Worm (Caenorhabditis elegans) whole organism, dauer: Measurements from ENCODE around the gene F36H9.10.
"Not testable (repeated sequence)": the region's sequence is repeated elsewhere in the genome, so short reads cannot be mapped to it uniquely, and the experiment has no call there.

Source experiments
- unc-62 ChIP-seq: sonication (generic microtip); optimal IDR thresholded peaks from 2 replicates; lab custom pipeline; 2017; ENCODE audit warnings: missing biosample characterization, missing genetic modification reagents, missing genetic modification characterization

The F36H9.10 gene

DNA sequence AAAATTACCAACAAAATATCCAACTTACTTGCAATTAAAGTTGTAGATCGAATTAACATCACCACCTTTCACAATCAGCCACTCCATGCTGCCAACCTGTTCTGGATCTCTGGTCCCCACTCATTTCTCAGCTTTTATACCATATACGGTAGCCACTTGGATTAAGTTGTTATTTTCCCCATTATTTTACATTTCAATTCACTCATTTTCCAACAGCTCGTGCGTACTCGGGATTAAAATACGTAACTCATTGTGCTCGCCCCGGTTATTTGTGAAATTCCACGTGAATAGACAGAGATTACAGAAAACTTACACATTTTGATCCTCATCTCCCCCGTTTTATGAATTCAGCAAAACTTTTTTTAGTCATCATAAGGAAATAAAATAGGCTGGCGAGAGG, 5.0 kb downstream of the F36H9.10 start, which contains the start of gene srt-41:
srt-41 (minus strand) TSS at position 101 of the 400 bp plus-strand sequence.
- no peak for TF ChIP-seq unc-62 (GFP tag; lab: Kevin White, UChicago)

DNA sequence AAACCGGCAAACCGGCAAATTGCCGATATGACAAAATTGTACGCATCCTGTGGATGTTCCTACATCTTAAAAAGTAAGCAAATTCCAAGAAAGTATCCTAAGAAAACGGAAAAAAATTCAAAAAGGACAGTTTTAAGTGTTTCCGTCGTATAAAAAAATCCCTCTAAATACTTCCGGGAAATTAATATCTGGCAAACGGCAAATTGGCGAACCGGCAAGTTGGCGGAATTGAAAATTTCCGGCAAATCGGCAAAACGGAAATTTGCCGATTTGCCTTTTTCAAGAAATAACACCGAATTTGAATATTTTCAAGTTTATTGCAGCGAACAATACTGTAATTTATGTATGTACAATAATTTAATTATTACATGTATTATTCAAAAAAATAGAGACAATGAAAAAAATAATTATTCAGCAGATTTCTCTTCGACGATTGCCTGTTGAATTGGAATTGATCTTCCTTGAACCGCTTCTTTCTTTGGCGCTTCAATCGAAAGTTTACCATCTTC, 6.1 kb downstream of the F36H9.10 start:
- TF ChIP-seq unc-62 (GFP tag; lab: Kevin White, UChicago) = no peak

DNA sequence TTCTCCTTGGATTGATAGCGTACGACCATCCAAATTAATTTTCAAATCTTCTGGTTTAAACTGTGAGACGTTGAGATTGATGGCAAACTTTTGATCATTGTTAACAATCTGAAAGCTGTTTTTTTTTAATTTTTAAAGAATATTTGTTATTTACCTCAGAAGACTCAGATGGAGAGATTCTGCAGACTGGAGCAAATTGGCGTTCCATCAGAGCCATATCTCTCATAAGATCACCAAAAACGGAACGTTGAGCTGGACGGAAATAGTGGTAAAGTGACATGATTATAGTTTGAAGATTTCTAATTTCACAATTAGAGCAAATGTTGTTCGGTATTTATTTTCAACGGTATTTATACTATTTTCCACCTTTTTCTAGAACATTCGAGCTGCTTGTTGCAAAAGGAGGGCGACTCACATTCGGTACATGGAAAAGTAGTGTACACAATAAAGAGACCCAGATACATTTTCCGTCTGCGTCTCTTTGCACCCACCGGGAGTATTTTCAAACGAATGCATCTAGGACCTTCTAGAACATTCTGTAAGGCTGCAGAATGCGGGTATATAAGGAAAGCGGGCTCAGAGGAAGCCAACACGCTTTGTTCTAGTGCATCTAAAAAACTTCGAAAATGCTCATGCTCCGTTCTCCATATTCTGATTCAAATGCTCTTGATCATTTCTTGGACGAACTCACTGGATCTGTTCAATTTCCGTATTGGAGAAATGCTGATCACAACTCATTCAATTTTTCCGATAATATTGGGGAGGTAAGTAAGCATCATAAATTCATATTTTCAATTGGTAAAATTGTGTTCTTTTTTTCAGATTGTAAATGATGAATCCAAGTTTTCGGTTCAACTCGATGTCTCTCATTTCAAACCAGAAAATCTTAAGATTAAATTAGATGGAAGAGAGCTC, 6.9 kb downstream of the F36H9.10 start, which contains the start of the genes hsp-16.2 and hsp-16.41:
hsp-16.2 (minus strand) TSS at position 313 of the 915 bp plus-strand sequence.
hsp-16.41 (plus strand) TSS at position 534 of the 915 bp plus-strand sequence.
- TF ChIP-seq unc-62 (GFP tag; lab: Kevin White, UChicago) = no peak

DNA sequence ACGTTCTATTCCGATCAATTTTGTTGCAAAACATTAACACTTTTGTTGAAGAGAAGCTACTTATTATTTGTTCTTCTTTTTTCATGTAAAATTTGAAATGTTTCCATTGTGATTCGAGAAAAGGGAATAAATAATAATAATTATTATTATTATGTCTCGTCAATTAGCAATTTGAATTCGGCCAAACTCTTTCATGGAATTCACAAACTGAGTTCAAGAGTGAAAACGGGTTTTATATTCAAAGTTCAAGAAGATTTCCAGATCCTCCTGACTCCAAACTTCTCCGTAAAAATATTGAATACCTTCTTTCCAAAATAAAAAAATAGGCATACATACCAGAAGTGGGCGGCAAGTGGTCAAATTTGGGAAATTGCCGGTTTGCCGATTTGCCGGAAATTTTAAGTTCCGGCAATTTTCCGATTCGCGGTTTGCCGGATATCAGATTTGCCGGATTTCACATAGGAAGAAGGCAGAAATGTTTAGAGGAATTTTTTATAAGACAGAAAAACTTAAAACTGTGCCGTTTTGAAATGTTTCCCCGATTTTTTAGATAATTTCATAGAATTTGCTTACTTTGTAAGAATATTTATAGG, 7.8 kb downstream of the F36H9.10 start:
- no peak for TF ChIP-seq unc-62 (GFP tag; lab: Kevin White, UChicago)

DNA sequence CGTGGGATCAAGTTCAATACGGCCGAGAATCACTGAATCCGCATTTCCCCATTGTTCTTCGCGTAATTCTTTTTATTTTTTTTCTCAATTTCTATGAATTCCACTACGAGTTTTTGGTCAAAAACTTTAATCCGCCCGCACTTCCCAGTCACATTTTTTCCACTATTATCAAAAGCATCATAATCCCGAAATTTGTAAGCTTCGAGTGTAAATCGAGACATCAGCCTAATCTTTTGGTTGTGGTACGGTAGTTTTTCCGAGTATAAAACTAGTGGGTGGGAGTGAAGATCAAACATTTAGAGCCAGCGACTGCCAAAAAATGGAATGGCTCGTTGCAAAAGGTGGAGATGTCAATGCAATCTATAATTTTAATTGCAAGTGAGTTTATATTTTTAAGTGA, 9.2 kb downstream of the F36H9.10 start, which contains the start of gene srt-42:
srt-42 (plus strand) TSS at position 301 of the 400 bp plus-strand sequence.
- TF ChIP-seq unc-62 (GFP tag; lab: Kevin White, UChicago) = no peak

DNA sequence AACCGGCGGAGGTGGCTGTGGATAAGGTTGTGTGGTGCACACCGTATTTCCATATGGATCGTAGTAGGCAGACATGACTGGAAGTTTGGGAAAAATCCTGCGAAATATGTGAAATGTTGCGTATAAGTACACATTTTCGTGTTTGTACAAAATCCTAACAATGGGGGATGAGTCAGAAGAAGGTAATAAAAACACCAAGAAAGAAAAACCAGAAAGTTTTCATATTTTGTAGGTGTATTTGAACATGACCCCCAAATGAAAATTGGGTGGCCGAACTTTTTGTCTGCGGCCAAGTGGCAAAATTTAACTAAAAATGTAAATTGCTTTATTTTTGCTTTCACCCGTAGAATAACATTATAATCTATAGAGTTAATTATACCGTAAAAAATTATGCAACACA, 13.0 kb downstream of the F36H9.10 start, which contains the start of gene Y46H3A.4:
Y46H3A.4 (minus strand) TSS at position 101 of the 400 bp plus-strand sequence.
- TF ChIP-seq unc-62 (GFP tag; lab: Kevin White, UChicago) = no peak

DNA sequence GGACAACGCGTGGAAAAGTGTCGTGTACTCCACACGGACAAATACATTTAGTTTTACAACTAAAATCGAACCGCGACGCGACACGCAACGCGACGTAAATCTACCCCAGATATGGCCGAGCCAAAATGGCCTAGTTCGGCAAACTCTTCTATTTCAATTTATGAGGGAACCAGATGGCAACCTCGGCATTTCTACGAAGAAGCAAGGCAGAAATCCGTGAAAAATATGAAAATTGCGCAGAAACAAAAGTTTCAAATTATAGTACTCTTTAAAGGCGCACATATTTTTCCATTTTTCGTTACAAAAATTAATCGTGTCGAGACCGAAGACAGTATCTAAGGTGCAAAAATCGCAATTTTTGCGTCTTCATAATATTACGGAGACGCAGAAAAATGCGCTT, 16.8 kb downstream of the F36H9.10 start, which contains the start of gene Y46H3A.5:
Y46H3A.5 (minus strand) TSS at position 101 of the 400 bp plus-strand sequence.
- not testable (repeated sequence) for TF ChIP-seq unc-62 (GFP tag; lab: Kevin White, UChicago)

DNA sequence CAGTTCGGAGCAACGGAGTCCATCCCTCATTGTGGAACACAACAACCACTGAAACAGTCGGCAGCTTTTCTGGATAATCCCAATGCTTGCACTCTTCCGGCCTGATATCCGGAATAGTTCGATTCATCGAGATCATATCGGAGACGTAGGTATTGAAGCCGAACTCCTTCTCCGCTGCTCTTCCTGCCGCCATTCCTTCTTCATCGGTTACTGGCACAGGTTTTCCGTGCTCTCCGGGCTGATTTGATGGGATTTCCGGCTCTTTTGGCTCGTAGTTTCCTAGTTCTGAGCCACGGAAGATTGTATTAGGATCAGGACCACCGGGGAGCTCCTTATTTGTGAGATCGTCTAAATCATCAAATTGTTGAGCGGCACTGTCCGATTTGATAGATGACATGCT, 22.0 kb downstream of the F36H9.10 start:
- TF ChIP-seq unc-62 (GFP tag; lab: Kevin White, UChicago) = no peak

DNA sequence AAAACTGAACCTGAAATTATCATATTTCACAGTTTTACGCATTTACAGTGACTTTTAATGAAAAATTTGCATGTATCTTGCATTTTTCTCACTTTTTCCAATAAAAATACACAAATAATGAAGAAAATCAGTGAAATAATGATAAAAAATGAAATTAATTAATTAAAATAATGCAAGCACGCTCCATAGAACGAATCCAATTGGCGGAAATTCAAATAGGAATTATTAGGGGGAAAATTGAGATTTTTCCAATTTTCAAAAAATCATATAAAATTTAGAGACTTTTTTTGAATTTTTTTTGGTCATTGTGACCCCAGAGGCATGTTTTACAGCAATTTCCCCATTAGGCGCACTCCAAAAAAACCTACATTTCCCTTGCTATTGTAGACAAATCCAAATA, 22.7 kb downstream of the F36H9.10 start:
- TF ChIP-seq unc-62 (GFP tag; lab: Kevin White, UChicago) = no peak

DNA sequence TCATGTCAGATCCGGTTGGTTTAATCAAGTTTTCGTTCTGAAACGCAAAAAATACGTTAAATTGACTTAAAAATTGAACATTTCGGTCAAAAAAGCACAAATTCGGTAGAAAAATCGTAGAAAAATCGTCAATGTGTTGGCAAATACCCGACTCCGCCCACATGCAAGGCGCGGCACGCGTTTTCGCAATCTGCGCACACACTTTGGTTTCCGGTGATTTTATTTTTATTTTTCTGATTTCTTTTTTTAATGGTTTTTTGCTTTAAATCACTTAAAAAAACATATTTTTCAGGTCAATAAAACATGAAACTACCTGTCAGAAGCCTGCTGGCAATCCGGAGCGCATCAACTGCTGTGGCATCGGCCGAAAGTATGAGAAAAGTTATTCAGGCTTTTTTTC, 23.3 kb downstream of the F36H9.10 start, which contains the start of the genes gly-7 and mrpl-39:
gly-7 (minus strand) TSS at position 37 of the 400 bp plus-strand sequence.
mrpl-39 (plus strand) TSS at position 293 of the 400 bp plus-strand sequence.
- TF ChIP-seq unc-62 (GFP tag; lab: Kevin White, UChicago) = no peak

DNA sequence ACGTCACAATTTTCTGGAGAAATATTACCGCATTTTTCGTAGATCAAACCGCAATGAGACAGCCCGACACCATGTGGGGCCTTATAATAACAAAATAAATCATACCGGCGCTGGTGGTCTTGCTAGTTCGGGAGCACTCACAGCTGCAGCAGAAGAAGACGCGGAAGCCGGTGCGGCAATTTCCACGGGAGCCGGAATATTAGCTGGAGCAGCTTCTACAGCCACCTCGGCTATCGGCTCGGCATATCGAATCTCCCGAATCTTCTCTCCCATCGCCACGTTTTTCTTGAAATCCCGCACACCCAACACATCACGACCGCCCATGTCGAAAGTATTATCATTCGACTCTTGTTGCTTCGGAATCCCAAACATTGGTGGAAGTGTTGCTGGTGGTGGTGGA, 26.5 kb downstream of the F36H9.10 start:
- no peak for TF ChIP-seq unc-62 (GFP tag; lab: Kevin White, UChicago)

DNA sequence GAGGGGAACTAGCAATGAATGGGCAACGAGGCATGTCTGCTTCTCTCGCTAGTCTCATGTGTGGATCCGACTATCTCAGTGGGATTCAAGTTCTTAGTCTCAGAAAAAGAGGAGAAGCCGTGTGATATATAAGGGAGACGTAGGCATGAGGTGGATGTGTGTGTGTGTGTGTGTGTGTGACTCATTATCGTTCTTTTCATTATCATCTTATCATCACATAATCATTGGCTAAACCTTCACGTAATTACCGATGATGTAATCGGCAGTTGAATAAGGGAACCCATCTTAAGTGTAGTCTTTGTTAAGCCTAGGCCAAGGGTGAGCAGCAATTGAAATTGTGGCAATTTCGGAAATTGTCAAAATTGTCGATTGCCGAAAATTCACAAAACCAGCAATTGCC, 32.0 kb downstream of the F36H9.10 start, which contains the start of gene Y32G9B.1:
Y32G9B.1 (minus strand) TSS at position 101 of the 400 bp plus-strand sequence.
- no peak for TF ChIP-seq unc-62 (GFP tag; lab: Kevin White, UChicago)

DNA sequence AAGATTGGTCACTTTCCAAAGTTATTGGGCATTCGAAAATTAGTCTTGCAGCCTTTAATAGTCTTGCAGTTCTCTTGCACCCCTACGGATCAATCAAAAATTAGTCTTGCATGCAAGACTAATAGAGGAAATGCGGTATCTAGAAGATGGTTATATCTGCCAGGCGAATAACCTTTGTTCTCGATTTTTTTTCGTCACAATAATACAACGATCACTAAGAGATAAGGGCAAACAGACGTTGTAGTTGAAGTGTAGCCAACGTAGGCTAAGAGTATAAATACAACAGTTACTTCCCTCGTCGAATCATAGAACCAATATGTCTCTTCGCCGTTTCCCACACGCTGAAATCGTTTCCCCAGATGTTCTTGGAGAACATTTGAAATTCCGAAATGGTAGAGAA, 43.7 kb downstream of the F36H9.10 start, which contains the start of gene T10B5.8:
T10B5.8 (plus strand) TSS at position 301 of the 400 bp plus-strand sequence.
- TF ChIP-seq unc-62 (GFP tag; lab: Kevin White, UChicago) = no peak

DNA sequence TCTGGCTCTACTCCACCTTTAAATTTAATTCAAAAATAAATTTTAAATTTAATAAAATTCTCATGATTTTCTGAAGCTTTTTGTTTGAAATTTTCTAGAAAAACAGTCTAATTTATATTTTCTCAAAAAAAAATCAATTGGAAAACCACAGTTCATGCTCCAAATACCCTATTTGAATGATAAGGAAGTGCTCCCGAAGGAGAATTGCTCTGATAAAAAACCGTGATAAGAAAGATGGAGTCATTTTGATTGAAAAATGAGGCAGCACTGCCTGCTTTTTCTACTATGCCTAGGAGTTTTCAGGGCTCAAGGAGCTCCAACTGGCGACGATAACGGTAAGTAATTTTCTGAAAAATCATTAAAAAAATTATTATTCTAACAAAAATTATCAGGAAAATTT, 48.0 kb downstream of the F36H9.10 start, which contains the start of gene T10B5.7:
T10B5.7 (plus strand) TSS at position 225 of the 400 bp plus-strand sequence.
- no peak for TF ChIP-seq unc-62 (GFP tag; lab: Kevin White, UChicago)

DNA sequence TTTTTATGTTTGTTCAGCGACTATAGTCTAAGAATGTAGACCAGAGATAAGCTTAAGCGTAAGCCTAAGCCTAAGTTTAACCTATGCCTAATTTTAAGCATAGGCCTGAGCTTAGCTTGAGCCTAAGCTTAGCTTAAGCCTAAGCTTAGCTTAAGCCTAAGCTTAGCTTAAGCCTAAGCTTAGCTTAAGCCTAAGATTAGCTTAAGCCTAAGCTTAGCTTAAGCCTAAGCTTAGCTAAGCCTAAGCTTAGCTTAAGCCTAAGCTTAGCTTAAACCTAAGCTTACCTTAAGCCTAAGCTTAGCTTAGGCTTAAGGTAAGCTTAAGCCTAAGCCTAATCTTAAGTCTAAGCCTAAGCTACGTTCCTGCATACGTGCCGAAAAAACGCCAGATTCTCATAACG, 50.6 kb downstream of the F36H9.10 start:
- TF ChIP-seq unc-62 (GFP tag; lab: Kevin White, UChicago) = no peak
